Worm (Caenorhabditis elegans): ENCODE data around the gene F15B9.10.
A peak's percentile ranks its signal among the peaks of the same experiment; 100 is the strongest.

Gene F15B9.10

ce11 chrV:13003378-13003777, 5.3 kb downstream of the F15B9.10 start (continued):
- TF ChIP-seq Y48G9A.11 (GFP tag; IDR thresholded peaks at IDR 0.05) = no peak
- peak; percentile 61 for TF ChIP-seq nhr-6 (tag; optimal IDR thresholded peaks at IDR 0.05)
- peak; percentile 95 for TF ChIP-seq dmd-8 (GFP tag; IDR thresholded peaks at IDR 0.05)
- TF ChIP-seq zag-1 (tag; optimal IDR thresholded peaks at IDR 0.05) = no peak
- TF ChIP-seq Y5F2A.4 (GFP tag; optimal IDR thresholded peaks at IDR 0.05) = peak; percentile 69
- TF ChIP-seq F10B5.3 (tag; optimal IDR thresholded peaks at IDR 0.05) = peak; percentile 65
- no peak for TF ChIP-seq lin-15B (tag; optimal IDR thresholded peaks at IDR 0.05)
- TF ChIP-seq nhr-42 (GFP tag; IDR thresholded peaks at IDR 0.05) = 0 out of 2 replicates have a peak, but pooled peaks have one; percentile 48
- TF ChIP-seq aha-1 (tag) = peak; percentile 42
- TF ChIP-seq ztf-11 (tag; optimal IDR thresholded peaks at IDR 0.05) = no peak

- TF ChIP-seq dmd-8 (GFP tag; IDR thresholded peaks at IDR 0.05) (no peak), fos-1 (tag; optimal IDR thresholded peaks at IDR 0.05) (no peak), nhr-42 (GFP tag; IDR thresholded peaks at IDR 0.05) (no peak), daf-8 (GFP tag; IDR thresholded peaks at IDR 0.05) (no peak), spr-1 (tag; optimal IDR thresholded peaks at IDR 0.05) (no peak), hlh-30 (tag; optimal IDR thresholded peaks at IDR 0.05; ENCODE audit: insufficient read depth) (no peak), php-3 (GFP tag; IDR thresholded peaks at IDR 0.05) (no peak), arid-1 (GFP tag; conservative IDR thresholded peaks at IDR 0.05) (no peak), nhr-48 (tag; optimal IDR thresholded peaks at IDR 0.05) (no peak), egl-43 (GFP tag; IDR thresholded peaks at IDR 0.05) (no peak), spr-3 (GFP tag; optimal IDR thresholded peaks at IDR 0.05) (no peak), ceh-62 (tag; optimal IDR thresholded peaks at IDR 0.05) (no peak), lin-38 (GFP tag; IDR thresholded peaks at IDR 0.05) (no peak), ces-1 (GFP tag; optimal IDR thresholded peaks at IDR 0.05) (no peak), T20F7.1 (GFP tag; optimal IDR thresholded peaks at IDR 0.05) (no peak), ztf-11 (tag; optimal IDR thresholded peaks at IDR 0.05) (no peak), sdz-12 (GFP tag; optimal IDR thresholded peaks at IDR 0.05) (no peak), saeg-2 (GFP tag; IDR thresholded peaks at IDR 0.05) (0 out of 2 replicates have a peak, but pooled peaks have one; percentile 30), nhr-6 (tag; optimal IDR thresholded peaks at IDR 0.05) (no peak), unc-39 (tag; optimal IDR thresholded peaks at IDR 0.05) (no peak), dmd-6 (GFP tag; IDR thresholded peaks at IDR 0.05) (peak; percentile 46), dve-1 (tag; optimal IDR thresholded peaks at IDR 0.05; ENCODE audit: insufficient read depth) (peak; percentile 60), D1046.2 (GFP tag; IDR thresholded peaks at IDR 0.05) (no peak), zag-1 (tag; optimal IDR thresholded peaks at IDR 0.05) (no peak), vab-7 (GFP tag; IDR thresholded peaks at IDR 0.05) (no peak), rbr-2 (tag; optimal IDR thresholded peaks at IDR 0.05) (no peak), zip-2 (tag; optimal IDR thresholded peaks at IDR 0.05) (no peak), R02D3.7 (tag; optimal IDR thresholded peaks at IDR 0.05) (no peak), Y5F2A.4 (GFP tag; optimal IDR thresholded peaks at IDR 0.05) (no peak), nhr-25 (tag; optimal IDR thresholded peaks at IDR 0.05; ENCODE audit: borderline replicate concordance, insufficient read depth) (no peak), duxl-1 (tag; optimal IDR thresholded peaks at IDR 0.05; ENCODE audit: poor library complexity) (no peak), nhr-28 (tag; optimal IDR thresholded peaks at IDR 0.05) (peak; percentile 35), set-16 (GFP tag; IDR thresholded peaks at IDR 0.05) (no peak), ceh-20 (GFP tag; IDR thresholded peaks at IDR 0.05) (no peak), daf-19 (GFP tag; conservative IDR thresholded peaks at IDR 0.05) (no peak), dpl-1 (GFP tag; optimal IDR thresholded peaks at IDR 0.05) (no peak), lin-29 (GFP tag; IDR thresholded peaks at IDR 0.05) (no peak), tag-97 (GFP tag; IDR thresholded peaks at IDR 0.05) (no peak), Y75B8A.6 (GFP tag; IDR thresholded peaks at IDR 0.05) (no peak), mdl-1 (tag; optimal IDR thresholded peaks at IDR 0.05) (no peak), nhr-10 (tag; optimal IDR thresholded peaks at IDR 0.05) (no peak), madf-9 (GFP tag; conservative IDR thresholded peaks at IDR 0.05) (no peak), tra-1 (GFP tag; IDR thresholded peaks at IDR 0.05) (no peak), ceh-44 (GFP tag; IDR thresholded peaks at IDR 0.05) (no peak), mdt-29 (GFP tag; IDR thresholded peaks at IDR 0.05) (no peak), gei-8 (GFP tag; optimal IDR thresholded peaks at IDR 0.05) (no peak)
These were observed 6.7 kb downstream of the F15B9.10 start, which contains the start of gene inft-2 for ce11 chrV:13002070-13002469. Gene inft-2 (plus strand): TSS chrV:13002317.
